Worm (Caenorhabditis elegans) whole organism, young adult: ENCODE data around the gene fbxa-141.
A peak's percentile ranks its signal among the peaks of the same experiment; 100 is the strongest.

ENCODE experiments used
- B0261.1 ChIP-seq: sonication (generic microtip); optimal IDR thresholded peaks from 2 replicates; lab custom pipeline; 2016; ENCODE audit warnings: mild to moderate bottlenecking, missing genetic modification characterization, moderate library complexity, missing compliant biosample characterization
- C17E4.6 ChIP-seq: fragments of 200-800 bp; sonication (Bioruptor generic); IDR thresholded peaks from 2 replicates; pipeline ENCODE4 v1.3.6; 2022; ENCODE audit warnings: missing genetic modification reagents, missing genetic modification characterization, missing compliant biosample characterization
- D2030.7 ChIP-seq: fragments of 200-800 bp; sonication (Bioruptor generic); IDR thresholded peaks from 2 replicates; pipeline ENCODE4 v1.3.6; 2022; ENCODE audit warnings: missing genetic modification reagents, missing genetic modification characterization, missing compliant biosample characterization
- F10E7.11 ChIP-seq: sonication (generic microtip); optimal IDR thresholded peaks from 2 replicates; lab custom pipeline; 2017; ENCODE audit warnings: mild to moderate bottlenecking, missing genetic modification characterization, moderate library complexity, missing compliant biosample characterization
- F23B12.7 ChIP-seq: sonication (generic microtip); optimal IDR thresholded peaks from 2 replicates; lab custom pipeline; 2017; ENCODE audit warnings: missing genetic modification characterization, mild to moderate bottlenecking, missing compliant biosample characterization, antibody characterized with exemption, moderate library complexity; ENCODE audit not compliant: insufficient read depth
- T26A5.8 ChIP-seq: sonication (generic microtip); optimal IDR thresholded peaks from 2 replicates; lab custom pipeline; 2016; ENCODE audit warnings: missing genetic modification characterization, missing compliant biosample characterization
- Y67H2A.10 ChIP-seq: fragments of 200-800 bp; sonication (Bioruptor generic); conservative IDR thresholded peaks from 2 replicates; pipeline ENCODE4 v1.3.6; 2022; ENCODE audit warnings: missing genetic modification reagents, missing genetic modification characterization, missing compliant biosample characterization
- akir-1 ChIP-seq: fragments of 200-800 bp; sonication (Bioruptor generic); optimal IDR thresholded peaks from 2 replicates; lab custom pipeline; 2018; ENCODE audit warnings: mild to moderate bottlenecking, missing genetic modification characterization, moderate library complexity, missing compliant biosample characterization
- ama-1 ChIP-seq, 3 experiments: fragments of 150-350 bp in 1 of 3; sonication (generic microtip) in 2 of 3; optimal IDR thresholded peaks; 2 replicates each; lab custom pipeline; 2014 to 2018; ENCODE audit warnings: missing biosample characterization in 2 of 3, missing genetic modification characterization in 2 of 3, missing genetic modification reagents in 2 of 3
- aptf-3 ChIP-seq: fragments of 200-800 bp; sonication (Bioruptor generic); IDR thresholded peaks from 2 replicates; pipeline ENCODE4 v1.3.6; 2022; ENCODE audit warnings: missing genetic modification characterization, missing compliant biosample characterization
- athp-1 ChIP-seq: sonication (generic microtip); optimal IDR thresholded peaks from 2 replicates; lab custom pipeline; 2017; ENCODE audit warnings: mild to moderate bottlenecking, missing genetic modification characterization, missing compliant biosample characterization
- attf-3 ChIP-seq: fragments of 200-800 bp; sonication (Bioruptor generic); conservative IDR thresholded peaks from 2 replicates; pipeline ENCODE4 v1.3.6; 2022; ENCODE audit warnings: missing genetic modification reagents, missing genetic modification characterization, missing compliant biosample characterization
- attf-6 ChIP-seq: fragments of 200-800 bp; sonication (Bioruptor generic); IDR thresholded peaks from 2 replicates; pipeline ENCODE4 v1.3.6; 2022; ENCODE audit warnings: missing genetic modification reagents, missing genetic modification characterization, missing compliant biosample characterization
- bed-2 ChIP-seq: fragments of 200-800 bp; sonication (Bioruptor generic); IDR thresholded peaks from 2 replicates; pipeline ENCODE4 v1.3.6; 2022; ENCODE audit warnings: missing genetic modification reagents, missing genetic modification characterization, missing compliant biosample characterization
- cebp-2 ChIP-seq: fragments of 200-800 bp; sonication (Bioruptor generic); IDR thresholded peaks from 2 replicates; pipeline ENCODE4 v1.3.6; 2022; ENCODE audit warnings: missing genetic modification characterization, missing compliant biosample characterization
- ceh-40 ChIP-seq: fragments of 200-800 bp; sonication (Bioruptor generic); IDR thresholded peaks from 2 replicates; pipeline ENCODE4 v1.3.6; 2022; ENCODE audit warnings: missing genetic modification characterization, missing compliant biosample characterization
- die-1 ChIP-seq: sonication (generic microtip); optimal IDR thresholded peaks from 2 replicates; lab custom pipeline; 2016; ENCODE audit warnings: missing genotype, mild to moderate bottlenecking, missing genetic modification characterization, missing compliant biosample characterization
- dpl-1 ChIP-seq: fragments of 150-350 bp; optimal IDR thresholded peaks from 2 replicates; lab custom pipeline; 2014; ENCODE audit warnings: missing biosample characterization, missing genetic modification reagents, missing genetic modification characterization
- efl-1 ChIP-seq: fragments of 150-350 bp; optimal IDR thresholded peaks from 2 replicates; lab custom pipeline; 2014; ENCODE audit warnings: missing biosample characterization, missing genetic modification reagents, missing genetic modification characterization
- egl-44 ChIP-seq: fragments of 200-800 bp; sonication (Bioruptor generic); IDR thresholded peaks from 2 replicates; pipeline ENCODE4 v1.3.6; 2022; ENCODE audit warnings: missing genetic modification reagents, missing genetic modification characterization, missing compliant biosample characterization
- ekl-4 ChIP-seq: fragments of 200-800 bp; sonication (Bioruptor generic); IDR thresholded peaks from 2 replicates; pipeline ENCODE4 v1.3.6; 2022; ENCODE audit warnings: missing genetic modification reagents, missing genetic modification characterization, missing compliant biosample characterization
- ets-4 ChIP-seq: fragments of 200-800 bp; sonication (Bioruptor generic); optimal IDR thresholded peaks from 2 replicates; lab custom pipeline; 2018; ENCODE audit warnings: mild to moderate bottlenecking, missing genetic modification characterization, missing compliant biosample characterization
- hmg-1.2 ChIP-seq: fragments of 200-800 bp; sonication (Bioruptor generic); IDR thresholded peaks from 2 replicates; pipeline ENCODE4 v1.3.6; 2022; ENCODE audit warnings: missing genetic modification reagents, missing genetic modification characterization, missing compliant biosample characterization
- let-607 ChIP-seq, 2 experiments: fragments of 200-800 bp in 1 of 2; sonication (Bioruptor generic) in 1 of 2; sonication (generic microtip) in 1 of 2; optimal IDR thresholded peaks; 2 replicates each; lab custom pipeline; 2016 to 2018; ENCODE audit warnings: mild to moderate bottlenecking in 2 of 2, missing compliant biosample characterization in 2 of 2, missing genetic modification characterization in 2 of 2, moderate library complexity in 2 of 2, missing genotype in 1 of 2
- lin-26 ChIP-seq: fragments of 200-800 bp; sonication (Bioruptor generic); IDR thresholded peaks from 2 replicates; pipeline ENCODE4 v1.3.6; 2022; ENCODE audit warnings: missing genetic modification reagents, missing genetic modification characterization, missing compliant biosample characterization
- lin-35 ChIP-seq, 3 experiments: fragments of 150-350 bp in 2 of 3; sonication (generic microtip) in 1 of 3; optimal IDR thresholded peaks; 2 replicates each; lab custom pipeline; 2014 to 2018; ENCODE audit warnings: missing biosample characterization in 3 of 3, missing genetic modification characterization in 3 of 3, missing genetic modification reagents in 3 of 3
- lin-40 ChIP-seq: sonication (generic microtip); optimal IDR thresholded peaks from 2 replicates; lab custom pipeline; 2016; ENCODE audit warnings: missing genetic modification characterization, mild to moderate bottlenecking, missing compliant biosample characterization, missing genotype, missing genetic modification reagents
- lir-1 ChIP-seq: fragments of 200-800 bp; sonication (Bioruptor generic); conservative IDR thresholded peaks from 2 replicates; pipeline ENCODE4 v1.3.6; 2022; ENCODE audit warnings: missing genetic modification reagents, missing genetic modification characterization, missing compliant biosample characterization
- lsy-27 ChIP-seq: sonication (generic microtip); optimal IDR thresholded peaks from 2 replicates; lab custom pipeline; 2017; ENCODE audit warnings: missing genetic modification characterization, mild to moderate bottlenecking, missing compliant biosample characterization, antibody characterized with exemption, missing genotype, borderline replicate concordance; ENCODE audit not compliant: insufficient read depth
- madf-3 ChIP-seq: fragments of 200-800 bp; sonication (Bioruptor generic); IDR thresholded peaks from 2 replicates; pipeline ENCODE4 v1.3.6; 2022; ENCODE audit warnings: missing genetic modification reagents, missing genetic modification characterization, missing compliant biosample characterization
- madf-6 ChIP-seq: fragments of 200-800 bp; sonication (Bioruptor generic); IDR thresholded peaks from 2 replicates; pipeline ENCODE4 v1.3.6; 2022; ENCODE audit warnings: missing genetic modification reagents, missing genetic modification characterization, missing compliant biosample characterization
- mxl-1 ChIP-seq: sonication (generic microtip); optimal IDR thresholded peaks from 2 replicates; lab custom pipeline; 2016; ENCODE audit warnings: missing genetic modification characterization, missing compliant biosample characterization
- nhr-27 ChIP-seq: fragments of 200-800 bp; sonication (Bioruptor generic); optimal IDR thresholded peaks from 2 replicates; lab custom pipeline; 2018; ENCODE audit warnings: mild to moderate bottlenecking, missing genetic modification characterization, moderate library complexity, missing compliant biosample characterization
- rec-8 ChIP-seq, 2 experiments: sonication (generic microtip); optimal IDR thresholded peaks; 2 replicates each; lab custom pipeline; 2016; ENCODE audit warnings: mild to moderate bottlenecking in 2 of 2, missing genetic modification characterization in 2 of 2, missing genetic modification reagents in 2 of 2, missing genotype in 2 of 2, missing biosample characterization in 1 of 2, missing compliant biosample characterization in 1 of 2, moderate library complexity in 1 of 2
- sdz-38 ChIP-seq: sonication (generic microtip); optimal IDR thresholded peaks from 2 replicates; lab custom pipeline; 2016; ENCODE audit warnings: missing genotype, missing genetic modification characterization, missing compliant biosample characterization
- snpc-3.4 ChIP-seq: sonication (generic microtip); optimal IDR thresholded peaks from 2 replicates; lab custom pipeline; 2017; ENCODE audit warnings: missing genetic modification characterization, mild to moderate bottlenecking, missing compliant biosample characterization, antibody characterized with exemption, moderate library complexity, missing genotype, missing genetic modification reagents
- tbx-9 ChIP-seq: sonication (generic microtip); optimal IDR thresholded peaks from 2 replicates; lab custom pipeline; 2016; ENCODE audit warnings: borderline replicate concordance, missing genetic modification characterization, inconsistent platforms, missing compliant biosample characterization
- tlf-1 ChIP-seq: fragments of 200-800 bp; sonication (Bioruptor generic); optimal IDR thresholded peaks from 2 replicates; lab custom pipeline; 2018; ENCODE audit warnings: mild to moderate bottlenecking, missing genetic modification characterization, missing compliant biosample characterization
- unc-62 ChIP-seq: fragments of 150-350 bp; optimal IDR thresholded peaks from 2 replicates; lab custom pipeline; 2014; ENCODE audit warnings: missing biosample characterization, missing genetic modification reagents, missing genetic modification characterization
- xnd-1 ChIP-seq: sonication (generic microtip); optimal IDR thresholded peaks from 2 replicates; lab custom pipeline; 2016; ENCODE audit warnings: missing genotype, missing genetic modification reagents, missing genetic modification characterization, missing compliant biosample characterization
- zim-3 ChIP-seq: sonication (generic microtip); optimal IDR thresholded peaks from 2 replicates; lab custom pipeline; 2017; ENCODE audit warnings: mild to moderate bottlenecking, missing genetic modification characterization, moderate library complexity, missing compliant biosample characterization
- ztf-18 ChIP-seq: sonication (generic microtip); optimal IDR thresholded peaks from 2 replicates; lab custom pipeline; 2016; ENCODE audit warnings: missing genotype, mild to moderate bottlenecking, missing genetic modification characterization, missing compliant biosample characterization
- ztf-22 ChIP-seq: fragments of 200-800 bp; sonication (Bioruptor generic); optimal IDR thresholded peaks from 2 replicates; lab custom pipeline; 2018; ENCODE audit warnings: mild to moderate bottlenecking, missing genetic modification characterization, moderate library complexity, missing compliant biosample characterization
- ztf-25 ChIP-seq: fragments of 200-800 bp; sonication (Bioruptor generic); IDR thresholded peaks from 2 replicates; pipeline ENCODE4 v1.3.6; 2022; ENCODE audit warnings: missing genetic modification reagents, missing genetic modification characterization, missing compliant biosample characterization
- ztf-26 ChIP-seq: sonication (generic microtip); optimal IDR thresholded peaks from 2 replicates; lab custom pipeline; 2017; ENCODE audit warnings: missing genetic modification characterization, missing compliant biosample characterization
- ztf-6 ChIP-seq: fragments of 200-800 bp; sonication (Bioruptor generic); IDR thresholded peaks from 2 replicates; pipeline ENCODE4 v1.3.6; 2022; ENCODE audit warnings: missing genetic modification reagents, missing genetic modification characterization, missing compliant biosample characterization

fbxa-141 gene

ce11 chrX:14478743-14479428 is 33.8 kb downstream of the fbxa-141 start, which contains the start of gene M163.11 (continued):
- peak; percentile 11 for TF ChIP-seq lin-40
- TF ChIP-seq attf-6: 0 out of 2 replicates have a peak, but pooled peaks have one; percentile 25
- 0 out of 2 replicates have a peak, but pooled peaks have one; percentile 13 for TF ChIP-seq ztf-6 (GFP tag; lab: Robert Waterston, UW)
- TF ChIP-seq ceh-40 (GFP tag; lab: Robert Waterston, UW): peak; percentile 86
- TF ChIP-seq ekl-4: 0 out of 2 replicates have a peak, but pooled peaks have one; percentile 55
- peak; percentile 57 for TF ChIP-seq mxl-1 (tag; lab: Kevin White, UChicago)
- no peak for TF ChIP-seq tbx-9
- peak; percentile 86 for TF ChIP-seq snpc-3.4 (tag; lab: Kevin White, UChicago)
- TF ChIP-seq cebp-2 (GFP tag; lab: Robert Waterston, UW): 0 out of 2 replicates have a peak, but pooled peaks have one; percentile 77
- peak; percentile 44 for TF ChIP-seq nhr-27 (tag; lab: Kevin White, UChicago)
- no peak for TF ChIP-seq ztf-22 (GFP tag; lab: Kevin White, UChicago)
- TF ChIP-seq T26A5.8 (tag; lab: Kevin White, UChicago): no peak
- TF ChIP-seq lir-1 (GFP tag; lab: Robert Waterston, UW): 0 out of 2 replicates have a peak, but pooled peaks have one; percentile 21
- peak; percentile 96 for TF ChIP-seq lin-26 (GFP tag; lab: Robert Waterston, UW)
- peak; percentile 80; the same call in 1 of the 2 replicates for TF ChIP-seq madf-3 (GFP tag; lab: Robert Waterston, UW)
- peak; percentile 92 for TF ChIP-seq die-1 (tag; lab: Kevin White, UChicago)
- TF ChIP-seq ztf-25: no peak
- 0 out of 2 replicates have a peak, but pooled peaks have one; percentile 55 for TF ChIP-seq aptf-3 (GFP tag; lab: Robert Waterston, UW)
- no peak for TF ChIP-seq C17E4.6 (GFP tag; lab: Robert Waterston, UW)
- peak; percentile 30 to 37 for TF ChIP-seq let-607 (tag; optimal IDR thresholded peaks at IDR 0.05; lab: Kevin White, UChicago)
- TF ChIP-seq zim-3 (tag; lab: Kevin White, UChicago): peak; percentile 57
- TF ChIP-seq Y67H2A.10: no peak
- TF ChIP-seq dpl-1: no peak
- TF ChIP-seq ets-4 (GFP tag; lab: Kevin White, UChicago): no peak
- peak; percentile 69 for TF ChIP-seq D2030.7 (GFP tag; lab: Robert Waterston, UW)
- no peak for TF ChIP-seq unc-62 (GFP tag; lab: Kevin White, UChicago)
- TF ChIP-seq egl-44 (GFP tag; lab: Robert Waterston, UW): 0 out of 2 replicates have a peak, but pooled peaks have one; percentile 46
- no peak for TF ChIP-seq bed-2
- peak; percentile 9 for TF ChIP-seq F23B12.7 (tag; lab: Kevin White, UChicago)
- TF ChIP-seq lin-35 (GFP tag; optimal IDR thresholded peaks at IDR 0.05; lab: Kevin White, UChicago): peak in 1 of 3 experiments; percentile 62
- TF ChIP-seq tlf-1: peak; percentile 15
- peak; percentile 56 for TF ChIP-seq lsy-27 (tag; lab: Kevin White, UChicago)
- peak; percentile 44; the same call in 1 of the 2 replicates for TF ChIP-seq madf-6 (GFP tag; lab: Robert Waterston, UW)
- peak; percentile 75 for TF ChIP-seq ztf-18 (tag; lab: Kevin White, UChicago)
- peak; percentile 21 for TF ChIP-seq athp-1 (tag; lab: Kevin White, UChicago)
- TF ChIP-seq F10E7.11 (tag; lab: Kevin White, UChicago): no peak
- no peak for TF ChIP-seq efl-1 (GFP tag; lab: Kevin White, UChicago)
- peak; percentile 82 for TF ChIP-seq B0261.1 (tag; lab: Kevin White, UChicago)
- no peak for TF ChIP-seq akir-1
- 0 out of 2 replicates have a peak, but pooled peaks have one; percentile 17 for TF ChIP-seq attf-3
- TF ChIP-seq ama-1 (optimal IDR thresholded peaks at IDR 0.05; lab: Kevin White, UChicago): no peak
- peak; percentile 42 to 92 for TF ChIP-seq ama-1 (GFP tag; optimal IDR thresholded peaks at IDR 0.05; lab: Kevin White, UChicago)
- TF ChIP-seq xnd-1 (tag; lab: Kevin White, UChicago): no peak
- TF ChIP-seq ztf-26 (tag; lab: Kevin White, UChicago): peak; percentile 15
- TF ChIP-seq sdz-38: no peak
- TF ChIP-seq hmg-1.2 (GFP tag; lab: Robert Waterston, UW): peak; percentile 69
- peak; percentile 55 to 57 for TF ChIP-seq rec-8 (tag; optimal IDR thresholded peaks at IDR 0.05; lab: Kevin White, UChicago)
